Fruit fly (Drosophila melanogaster) whole organism, prepupa: ENCODE results near the gene mRpL55.

Experiments used
- CG11762 ChIP-seq: fragments of 200-800 bp; sonication (Bioruptor generic); optimal IDR thresholded peaks from 3 replicates; lab custom pipeline; 2016; ENCODE audit warnings: missing biosample characterization, missing genetic modification characterization; ENCODE audit not compliant: insufficient read depth
- CG15336 ChIP-seq: fragments of 200-800 bp; sonication (Bioruptor generic); IDR thresholded peaks from 2 replicates; pipeline ENCODE4 v1.3.6; 2022; ENCODE audit warnings: missing biosample characterization, missing genetic modification characterization
- CG7368 ChIP-seq: fragments of 200-800 bp; sonication (Bioruptor generic); optimal IDR thresholded peaks from 3 replicates; lab custom pipeline; 2016; ENCODE audit warnings: missing biosample characterization, missing genetic modification characterization
- Eip93F ChIP-seq: fragments of 200-800 bp; sonication (Bioruptor generic); optimal IDR thresholded peaks from 2 replicates; lab custom pipeline; 2016; ENCODE audit warnings: missing biosample characterization, mild to moderate bottlenecking, missing genetic modification characterization
- Ets96B ChIP-seq: fragments of 200-800 bp; optimal IDR thresholded peaks from 2 replicates; lab custom pipeline; 2019; ENCODE audit warnings: missing biosample characterization, mild to moderate bottlenecking, missing genetic modification characterization, moderate library complexity
- Hr38 ChIP-seq: sonication (Bioruptor generic); optimal IDR thresholded peaks from 2 replicates; lab custom pipeline; 2016; ENCODE audit warnings: missing biosample characterization, missing genetic modification characterization
- Lpt ChIP-seq: fragments of 200-800 bp; sonication (Bioruptor generic); optimal IDR thresholded peaks from 3 replicates; lab custom pipeline; 2016; ENCODE audit warnings: missing biosample characterization, missing genetic modification characterization
- OdsH ChIP-seq: fragments of 200-800 bp; sonication (Bioruptor generic); optimal IDR thresholded peaks from 3 replicates; lab custom pipeline; 2016; ENCODE audit warnings: missing biosample characterization, missing genetic modification characterization
- Sox14 ChIP-seq: fragments of 200-800 bp; sonication (Bioruptor generic); optimal IDR thresholded peaks from 3 replicates; lab custom pipeline; 2016; ENCODE audit warnings: missing biosample characterization, missing genetic modification characterization
- fd85E ChIP-seq: fragments of 200-800 bp; sonication (Bioruptor generic); optimal IDR thresholded peaks from 3 replicates; lab custom pipeline; 2016; ENCODE audit warnings: missing biosample characterization, missing genetic modification characterization
- salr ChIP-seq, 2 experiments: fragments of 200-800 bp; sonication (Bioruptor generic); optimal IDR thresholded peaks; 3 replicates each; lab custom pipeline; 2016 to 2018; ENCODE audit warnings: missing biosample characterization in 2 of 2, missing genetic modification characterization in 2 of 2, mild to moderate bottlenecking in 1 of 2

DNA sequence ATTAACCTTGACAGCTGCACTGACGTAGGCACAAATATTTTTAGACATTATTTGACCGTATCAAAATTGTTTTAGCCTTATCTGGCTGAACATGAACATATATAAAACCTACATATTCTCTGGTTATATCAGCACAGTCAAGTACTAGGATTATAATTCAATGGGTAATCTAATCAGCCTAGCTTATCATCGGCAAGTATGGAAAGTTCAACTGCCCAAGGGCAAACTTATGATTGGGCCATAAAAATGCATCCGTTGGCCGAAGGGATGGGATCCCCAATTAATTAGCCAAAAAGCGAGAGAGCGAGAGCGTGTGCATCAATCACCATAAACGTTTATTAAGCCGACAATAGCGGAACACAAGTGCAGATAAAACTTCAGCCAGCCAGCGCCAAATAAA lies 29.2 kb downstream of the mRpL55 start:
- TF ChIP-seq CG11762 (GFP tag; lab: Kevin White, UChicago) (no peak), Sox14 (GFP tag; lab: Kevin White, UChicago) (no peak), fd85E (GFP tag; lab: Kevin White, UChicago) (no peak), OdsH (GFP tag; lab: Kevin White, UChicago) (no peak), salr (GFP tag; optimal IDR thresholded peaks at IDR 0.05; lab: Kevin White, UChicago) (no peak), Eip93F (GFP tag; lab: Kevin White, UChicago) (no peak), CG15336 (GFP tag; lab: Robert Waterston, UW) (no peak), Hr38 (GFP tag; lab: Kevin White, UChicago) (no peak), CG7368 (no peak), Lpt (no peak), Ets96B (tag; lab: Kevin White, UChicago) (no peak)
